Worm (Caenorhabditis elegans): ENCODE results near the gene rol-3.

rol-3 gene

ce11 chrV:8221083-8221538 lies 17.1 kb downstream of the rol-3 start, which contains the start of the genes cogc-6 and air-1 (continued):
- TF ChIP-seq nhr-25 (tag; optimal IDR thresholded peaks at IDR 0.05) = no peak
- TF ChIP-seq nhr-77 (tag; optimal IDR thresholded peaks at IDR 0.05) = no peak
- no peak for TF ChIP-seq hmg-11 (tag; optimal IDR thresholded peaks at IDR 0.05)
- TF ChIP-seq lin-15B (tag; optimal IDR thresholded peaks at IDR 0.05) = peak; percentile 25
- no peak for TF ChIP-seq skn-1 (tag; optimal IDR thresholded peaks at IDR 0.05)
- no peak for TF ChIP-seq pqm-1 (tag; optimal IDR thresholded peaks at IDR 0.05)
- no peak for TF ChIP-seq ceh-82 (tag; optimal IDR thresholded peaks at IDR 0.05)
- no peak for TF ChIP-seq nhr-43 (tag; optimal IDR thresholded peaks at IDR 0.05; ENCODE audit: poor library complexity, severe bottlenecking)
- no peak for TF ChIP-seq unc-62 (GFP tag; optimal IDR thresholded peaks at IDR 0.05)
- TF ChIP-seq aly-2 (tag; optimal IDR thresholded peaks at IDR 0.05) = no peak
- no peak for TF ChIP-seq fos-1 (tag; optimal IDR thresholded peaks at IDR 0.05)
- TF ChIP-seq lin-39 (tag; optimal IDR thresholded peaks at IDR 0.05) = no peak
- no peak for TF ChIP-seq R02D3.7 (tag; optimal IDR thresholded peaks at IDR 0.05)
- no peak for TF ChIP-seq nhr-28 (tag; optimal IDR thresholded peaks at IDR 0.05)
- no peak for TF ChIP-seq tbx-2 (tag; optimal IDR thresholded peaks at IDR 0.05)
- no peak for TF ChIP-seq mml-1 (tag; optimal IDR thresholded peaks at IDR 0.05)
- no peak for TF ChIP-seq ceh-9 (tag; optimal IDR thresholded peaks at IDR 0.05)
- TF ChIP-seq ama-1 (optimal IDR thresholded peaks at IDR 0.05) = no peak
- no peak for TF ChIP-seq fkh-2 (tag; optimal IDR thresholded peaks at IDR 0.05)
- TF ChIP-seq nhr-12 (tag; optimal IDR thresholded peaks at IDR 0.05) = no peak
- no peak for TF ChIP-seq unc-39 (tag; optimal IDR thresholded peaks at IDR 0.05)
- no peak for TF ChIP-seq jun-1 (tag; optimal IDR thresholded peaks at IDR 0.05)
- TF ChIP-seq ceh-28 (tag; optimal IDR thresholded peaks at IDR 0.05) = peak; percentile 60
- no peak for TF ChIP-seq eor-1 (tag; optimal IDR thresholded peaks at IDR 0.05)

ce11 chrV:8219550-8219949 lies 18.7 kb downstream of the rol-3 start:
- no peak for TF ChIP-seq sea-2 (GFP tag; optimal IDR thresholded peaks at IDR 0.05)

- TF ChIP-seq egl-27 (tag; optimal IDR thresholded peaks at IDR 0.05) = no peak
- no peak for TF ChIP-seq mdl-1 (tag; optimal IDR thresholded peaks at IDR 0.05)
- TF ChIP-seq hmg-11 (tag; optimal IDR thresholded peaks at IDR 0.05) = no peak
- TF ChIP-seq lin-39 (tag; optimal IDR thresholded peaks at IDR 0.05) = peak; percentile 16
- TF ChIP-seq elt-2 (tag; optimal IDR thresholded peaks at IDR 0.05) = peak; percentile 46
Observed at ce11 chrV:8217661-8218265, 20.4 kb downstream of the rol-3 start, which contains the start of gene K07C11.8. TSS of gene K07C11.8 (minus strand) at chrV:8217884.

- no peak for TF ChIP-seq ceh-16 (tag; optimal IDR thresholded peaks at IDR 0.05)
- peak; percentile 91 for TF ChIP-seq elt-2 (tag; optimal IDR thresholded peaks at IDR 0.05)
- TF ChIP-seq lin-15B (tag; optimal IDR thresholded peaks at IDR 0.05) = no peak
- TF ChIP-seq pqm-1 (tag; optimal IDR thresholded peaks at IDR 0.05) = peak; percentile 80
Observed at ce11 chrV:8217118-8217517, 21.1 kb downstream of the rol-3 start.

- peak; percentile 70 for TF ChIP-seq hmg-11 (tag; optimal IDR thresholded peaks at IDR 0.05)
- TF ChIP-seq nhr-12 (tag; optimal IDR thresholded peaks at IDR 0.05) = no peak
- TF ChIP-seq nfya-1 (tag; optimal IDR thresholded peaks at IDR 0.05; ENCODE audit: insufficient read depth) = peak; percentile 25
- no peak for TF ChIP-seq R02D3.7 (tag; optimal IDR thresholded peaks at IDR 0.05)
Observed at ce11 chrV:8215158-8215557, 23.1 kb downstream of the rol-3 start.

ce11 chrV:8213868-8214267 lies 24.3 kb downstream of the rol-3 start, which contains the start of gene K07C11.7:
TSS of gene K07C11.7 (minus strand) at chrV:8213968.
- TF ChIP-seq lin-15B (tag; optimal IDR thresholded peaks at IDR 0.05) = no peak
- TF ChIP-seq fkh-2 (tag; optimal IDR thresholded peaks at IDR 0.05) = no peak
- no peak for TF ChIP-seq nhr-12 (tag; optimal IDR thresholded peaks at IDR 0.05)
- TF ChIP-seq ZK546.5 (tag; optimal IDR thresholded peaks at IDR 0.05) = no peak
- no peak for TF ChIP-seq aly-2 (tag; optimal IDR thresholded peaks at IDR 0.05)
- no peak for TF ChIP-seq nhr-23 (tag; optimal IDR thresholded peaks at IDR 0.05)
- TF ChIP-seq fkh-10 (GFP tag; optimal IDR thresholded peaks at IDR 0.05) = no peak
- no peak for TF ChIP-seq elt-1 (tag; optimal IDR thresholded peaks at IDR 0.05)
- TF ChIP-seq R02D3.7 (tag; optimal IDR thresholded peaks at IDR 0.05) = no peak
- TF ChIP-seq nhr-43 (tag; optimal IDR thresholded peaks at IDR 0.05; ENCODE audit: poor library complexity, severe bottlenecking) = no peak
- TF ChIP-seq nhr-67 (tag; optimal IDR thresholded peaks at IDR 0.05) = no peak
- TF ChIP-seq zag-1 (tag; optimal IDR thresholded peaks at IDR 0.05) = no peak
- TF ChIP-seq unc-62 (GFP tag; optimal IDR thresholded peaks at IDR 0.05) = no peak
- TF ChIP-seq ama-1 (optimal IDR thresholded peaks at IDR 0.05) = no peak
- TF ChIP-seq eor-1 (tag; optimal IDR thresholded peaks at IDR 0.05) = no peak
- TF ChIP-seq pqm-1 (tag; optimal IDR thresholded peaks at IDR 0.05) = no peak
- no peak for TF ChIP-seq ztf-11 (tag; optimal IDR thresholded peaks at IDR 0.05)
- no peak for TF ChIP-seq ceh-82 (tag; optimal IDR thresholded peaks at IDR 0.05)

Data from whole organism, L3 larva.